Worm (Caenorhabditis elegans): ENCODE data around the gene E04F6.10.

Gene E04F6.10

ce11 chrII:7217047-7217446, at the start of gene E04F6.10:
TSS of gene E04F6.10 (minus strand) at chrII:7217147.
- no peak for TF ChIP-seq unc-62 (GFP tag; optimal IDR thresholded peaks at IDR 0.05)

DNA sequence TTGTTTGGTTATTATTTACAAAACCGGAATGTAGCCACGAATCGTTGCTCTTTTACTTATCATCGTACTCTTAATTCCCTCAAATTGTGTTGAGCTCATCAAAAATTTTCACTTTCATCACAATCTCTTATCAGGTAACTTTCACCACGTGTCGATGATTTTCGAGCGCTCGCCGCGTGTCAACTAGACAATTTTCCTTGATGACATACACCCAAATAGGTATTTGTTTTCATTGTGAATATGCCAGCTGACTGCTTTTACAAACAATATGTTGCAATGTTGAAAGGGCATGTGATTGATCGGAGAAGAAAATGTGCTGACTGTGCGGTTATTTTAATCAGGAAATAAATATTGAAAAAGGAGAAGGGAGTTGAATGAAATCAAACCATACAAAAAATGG, 47.7 kb upstream of the E04F6.10 start:
- no peak for TF ChIP-seq unc-62 (GFP tag; optimal IDR thresholded peaks at IDR 0.05)

ce11 chrII:7261854-7262253, 44.9 kb upstream of the E04F6.10 start, which contains the start of gene C30G12.4:
TSS of gene C30G12.4 (plus strand) at chrII:7262154.
- no peak for TF ChIP-seq unc-62 (GFP tag; optimal IDR thresholded peaks at IDR 0.05)

DNA sequence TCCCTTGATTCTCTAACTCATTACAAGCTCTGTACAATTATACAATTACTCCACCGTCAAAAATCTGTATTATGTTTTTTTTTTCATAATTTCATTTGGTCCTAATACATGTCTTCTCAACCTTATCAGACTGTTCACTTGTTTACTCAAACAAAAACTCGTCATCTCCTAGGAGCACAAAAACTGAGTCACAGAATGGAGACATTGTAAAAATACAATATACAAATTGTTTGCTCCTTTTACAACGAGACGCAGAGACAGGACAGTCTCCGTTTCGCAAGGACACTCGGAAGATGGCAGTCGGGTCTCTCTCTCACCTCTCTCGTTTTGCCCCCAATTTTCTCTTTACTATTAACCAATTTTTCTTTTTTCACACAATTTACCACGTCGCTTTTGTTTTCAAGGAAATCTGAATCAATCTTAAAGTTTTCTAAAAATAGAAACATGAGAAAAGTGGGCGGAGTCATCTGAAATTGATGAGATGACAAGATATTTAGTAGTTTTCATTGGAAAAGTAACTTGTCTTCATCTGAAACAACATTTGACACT, 38.7 kb upstream of the E04F6.10 start, which contains the start of gene F32A5.8:
Gene F32A5.8, plus strand, starts transcription at position 499 of the 549 bp plus-strand sequence.
- no peak for TF ChIP-seq unc-62 (GFP tag; optimal IDR thresholded peaks at IDR 0.05)

- no peak for TF ChIP-seq unc-62 (GFP tag; optimal IDR thresholded peaks at IDR 0.05)
Measured at ce11 chrII:7253073-7253472, 36.1 kb upstream of the E04F6.10 start, which contains the start of gene lsm-4. TSS of gene lsm-4 (minus strand) at chrII:7253163.

DNA sequence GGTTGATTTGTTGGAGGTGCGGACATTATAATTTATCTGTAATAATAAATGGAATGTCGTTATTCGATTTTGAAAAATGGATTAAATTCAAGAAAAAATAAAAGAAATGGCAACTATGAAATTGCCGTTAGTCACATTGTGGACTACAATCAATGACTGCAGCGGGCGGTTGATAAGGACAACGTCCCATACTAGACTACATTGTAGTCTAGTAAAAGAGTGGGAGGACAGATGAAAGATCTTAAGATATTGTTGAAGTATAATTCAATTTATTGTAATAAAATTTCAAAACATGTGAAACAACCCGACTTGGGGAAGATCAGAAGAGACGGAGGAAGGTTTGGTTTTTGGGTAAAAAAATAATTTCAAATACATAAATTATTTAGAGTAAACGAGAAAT, 35.0 kb upstream of the E04F6.10 start, which contains the start of the genes prx-13 and ada-2:
Gene prx-13, minus strand, starts transcription at position 38 of the 400 bp plus-strand sequence.
Gene ada-2, plus strand, starts transcription at position 282 of the 400 bp plus-strand sequence.
- TF ChIP-seq unc-62 (GFP tag; optimal IDR thresholded peaks at IDR 0.05), result no peak

DNA sequence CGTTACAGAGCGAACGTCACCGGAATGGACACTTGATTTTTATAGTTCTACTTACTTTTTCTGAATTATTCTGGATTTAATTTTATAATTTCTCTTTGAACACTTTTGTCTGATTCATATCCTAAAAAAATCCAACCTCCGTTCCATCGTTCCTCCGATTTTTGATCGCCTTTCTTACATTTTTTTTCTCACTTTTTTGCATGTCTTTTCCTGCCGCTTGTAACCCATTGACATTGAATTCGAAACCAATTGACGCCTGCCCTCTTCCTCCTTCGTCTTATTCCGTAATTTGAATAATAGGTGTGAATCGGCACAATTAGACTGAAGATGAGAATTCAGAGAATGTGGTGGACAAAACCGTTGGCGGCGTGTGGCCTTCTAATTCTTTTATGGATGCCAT, 28.6 kb upstream of the E04F6.10 start, which contains the start of gene skpo-3:
Gene skpo-3, plus strand, starts transcription at position 301 of the 400 bp plus-strand sequence.
- no peak for TF ChIP-seq unc-62 (GFP tag; optimal IDR thresholded peaks at IDR 0.05)

DNA sequence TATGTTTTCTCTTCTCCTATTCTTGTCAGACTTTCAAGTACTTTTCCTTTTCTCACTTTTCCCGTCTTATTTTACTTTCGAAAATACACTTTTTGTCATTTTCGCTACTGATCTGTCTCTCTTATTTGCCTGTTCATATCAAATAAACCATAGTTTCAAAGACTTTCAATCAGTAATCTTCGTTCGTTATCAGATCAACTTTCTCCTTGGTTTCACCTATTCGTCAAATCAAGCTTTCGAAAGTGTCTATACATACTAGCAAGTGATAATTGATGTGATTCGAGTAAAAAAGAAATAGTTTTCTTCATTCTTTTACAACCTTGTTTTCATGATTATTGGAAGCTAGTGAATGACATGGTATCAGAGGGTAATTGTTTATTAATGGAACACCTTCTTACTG, 25.8 kb upstream of the E04F6.10 start:
- TF ChIP-seq unc-62 (GFP tag; optimal IDR thresholded peaks at IDR 0.05), result no peak

DNA sequence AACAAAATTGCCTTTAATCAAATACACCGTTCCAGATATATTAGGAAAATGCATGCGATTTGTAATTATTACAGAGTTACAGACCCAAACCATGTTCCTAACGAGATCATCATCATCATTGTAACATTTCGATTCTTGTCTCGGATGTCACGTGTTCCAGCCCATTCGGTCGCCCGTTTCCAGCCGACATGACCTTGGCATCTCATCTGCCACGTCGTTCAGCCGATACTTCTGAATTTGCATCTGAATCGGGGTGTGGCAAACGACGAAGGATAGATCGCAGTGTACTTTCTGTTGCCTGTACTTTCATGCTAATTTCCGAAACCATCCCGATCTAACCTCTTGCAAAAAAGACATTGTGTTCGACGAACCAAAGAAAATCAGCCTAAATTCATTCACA, 22.8 kb upstream of the E04F6.10 start:
- no peak for TF ChIP-seq unc-62 (GFP tag; optimal IDR thresholded peaks at IDR 0.05)

DNA sequence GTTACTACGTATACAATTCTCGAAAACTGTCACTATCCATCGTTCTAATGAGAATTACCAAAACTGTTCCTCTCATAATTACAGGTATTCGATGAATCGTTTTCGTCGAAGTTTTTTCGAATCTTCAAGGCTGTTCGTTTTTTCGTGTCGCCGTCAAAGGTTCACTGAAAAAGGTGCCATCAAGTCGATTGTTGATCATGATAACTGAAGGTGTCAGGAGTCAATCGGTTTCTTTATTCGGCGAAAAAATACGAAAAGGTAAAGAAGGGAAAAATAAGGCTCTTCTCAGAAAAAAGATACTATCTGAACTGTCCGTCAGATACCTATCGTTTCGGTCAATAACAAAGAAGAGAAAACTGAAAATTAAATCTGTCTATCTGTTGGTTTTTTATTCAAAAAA, 21.8 kb upstream of the E04F6.10 start:
- no peak for TF ChIP-seq unc-62 (GFP tag; optimal IDR thresholded peaks at IDR 0.05)

DNA sequence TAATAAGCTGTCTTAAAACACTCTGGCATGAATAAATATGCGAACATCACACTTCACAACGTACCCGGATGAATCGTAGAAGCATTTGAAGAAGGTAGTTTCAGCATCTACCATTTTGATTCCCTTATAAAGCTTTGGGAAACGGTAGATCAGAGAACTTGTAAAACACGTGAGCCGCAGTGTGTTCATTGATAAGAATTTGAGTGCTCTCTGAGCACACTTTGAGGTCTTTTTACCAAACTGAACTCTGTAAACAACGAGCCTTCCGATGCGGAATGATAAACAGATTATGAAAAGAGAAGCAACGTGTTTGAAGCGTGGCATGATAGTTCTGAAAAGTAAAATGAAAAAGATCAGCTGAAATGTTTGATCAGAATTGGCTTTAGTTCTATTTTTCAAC, 21.3 kb upstream of the E04F6.10 start, which contains the start of gene aqp-1:
Gene aqp-1, minus strand, starts transcription at position 102 of the 400 bp plus-strand sequence.
- no peak for TF ChIP-seq unc-62 (GFP tag; optimal IDR thresholded peaks at IDR 0.05)

- TF ChIP-seq unc-62 (GFP tag; optimal IDR thresholded peaks at IDR 0.05), result no peak
Measured at ce11 chrII:7236937-7237336, 20.0 kb upstream of the E04F6.10 start.

- TF ChIP-seq unc-62 (GFP tag; optimal IDR thresholded peaks at IDR 0.05), result no peak
Measured at ce11 chrII:7233274-7233673, 16.3 kb upstream of the E04F6.10 start.

DNA sequence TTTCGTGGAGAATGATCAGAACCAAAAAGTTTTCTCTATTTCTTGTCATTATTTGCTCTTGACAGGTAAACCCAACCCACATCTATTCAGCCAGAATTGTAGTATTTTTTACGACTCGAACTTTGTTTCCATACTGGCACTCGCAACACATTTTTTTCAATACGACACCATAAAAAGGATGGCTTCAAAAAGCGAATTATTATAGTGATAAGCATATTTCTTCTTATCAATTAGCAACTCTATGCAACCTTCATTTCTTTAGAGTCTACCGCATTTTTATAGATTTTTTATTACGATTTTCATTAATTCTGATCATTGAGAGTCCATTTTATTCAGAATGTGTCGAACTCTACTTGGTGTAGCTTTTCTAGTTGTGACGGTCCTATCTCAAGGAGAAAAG, 15.6 kb upstream of the E04F6.10 start, which contains the start of gene ctsa-3.1:
Gene ctsa-3.1, plus strand, starts transcription at position 337 of the 400 bp plus-strand sequence.
- TF ChIP-seq unc-62 (GFP tag; optimal IDR thresholded peaks at IDR 0.05), result no peak

ce11 chrII:7231951-7232350, 15.0 kb upstream of the E04F6.10 start:
- TF ChIP-seq unc-62 (GFP tag; optimal IDR thresholded peaks at IDR 0.05), result no peak

ce11 chrII:7230684-7231083, 13.7 kb upstream of the E04F6.10 start:
- no peak for TF ChIP-seq unc-62 (GFP tag; optimal IDR thresholded peaks at IDR 0.05)

- no peak for TF ChIP-seq unc-62 (GFP tag; optimal IDR thresholded peaks at IDR 0.05)
Measured at ce11 chrII:7228646-7229200, 11.8 kb upstream of the E04F6.10 start, which contains the start of gene F32A5.4. TSS of gene F32A5.4 (plus strand) at chrII:7229150.

Measured in whole organism, dauer.